Worm (Caenorhabditis elegans): ENCODE measurements around the gene srh-10.
"Not testable (repeated sequence)": the region's sequence is repeated elsewhere in the genome, so short reads cannot be mapped to it uniquely, and the experiment has no call there.

ce11 chrV:6038405-6039151 is 28.4 kb downstream of the srh-10 start, which contains the start of gene F29G9.1:
- TF ChIP-seq elt-2 (tag; optimal IDR thresholded peaks at IDR 0.05); pag-3 (tag; optimal IDR thresholded peaks at IDR 0.05; ENCODE audit: borderline replicate concordance, insufficient read depth); lin-39 (tag; optimal IDR thresholded peaks at IDR 0.05); egl-27 (tag; optimal IDR thresholded peaks at IDR 0.05); nhr-76 (tag; optimal IDR thresholded peaks at IDR 0.05); C16A3.4 (tag; optimal IDR thresholded peaks at IDR 0.05); lsy-2 (tag; optimal IDR thresholded peaks at IDR 0.05); skn-1 (tag; optimal IDR thresholded peaks at IDR 0.05); lin-13 (GFP tag; optimal IDR thresholded peaks at IDR 0.05); ztf-4 (tag; optimal IDR thresholded peaks at IDR 0.05); grh-1 (GFP tag; IDR thresholded peaks at IDR 0.05); nhr-84 (tag; optimal IDR thresholded peaks at IDR 0.05); isw-1 (GFP tag; IDR thresholded peaks at IDR 0.05): not testable (repeated sequence)

All from whole organism, L1 larva.